Fruit fly (Drosophila melanogaster) whole organism, embryonic: ENCODE measurements around the gene CG1136.
A peak's percentile ranks its signal among the peaks of the same experiment; 100 is the strongest.

Source experiments
- Aef1 ChIP-seq: fragments of 200-800 bp; sonication (Bioruptor generic); IDR thresholded peaks from 3 replicates; pipeline ENCODE4 v1.3.6; 2022; ENCODE audit warnings: missing biosample characterization, missing genetic modification characterization
- Antp ChIP-seq: fragments of 200-800 bp; sonication (Bioruptor generic); optimal IDR thresholded peaks from 3 replicates; lab custom pipeline; 2016; ENCODE audit warnings: missing biosample characterization, missing genetic modification characterization
- Atf3 ChIP-seq: fragments of 200-800 bp; sonication (Bioruptor generic); optimal IDR thresholded peaks from 3 replicates; lab custom pipeline; 2016; ENCODE audit warnings: missing biosample characterization, missing genetic modification characterization
- Awh ChIP-seq: fragments of 200-800 bp; sonication (Bioruptor generic); IDR thresholded peaks from 2 replicates; pipeline ENCODE4, ENCODE4 v1.3.6; 2022; ENCODE audit warnings: missing biosample characterization, missing genetic modification characterization
- CG11456 ChIP-seq: fragments of 200-800 bp; sonication (Bioruptor generic); IDR thresholded peaks from 3 replicates; pipeline ENCODE4 v1.3.6; 2022; ENCODE audit warnings: missing biosample characterization, missing genetic modification characterization
- CG11504 ChIP-seq: fragments of 200-800 bp; sonication (Bioruptor generic); optimal IDR thresholded peaks from 3 replicates; lab custom pipeline; 2019; ENCODE audit warnings: missing biosample characterization, mild to moderate bottlenecking, missing genetic modification characterization, moderate library complexity
- CG14050 ChIP-seq: fragments of 200-800 bp; sonication (Bioruptor generic); IDR thresholded peaks from 3 replicates; pipeline ENCODE4 v1.3.6; 2022; ENCODE audit warnings: missing biosample characterization, missing genetic modification characterization
- CG15479 ChIP-seq: fragments of 200-800 bp; sonication (Bioruptor generic); optimal IDR thresholded peaks from 3 replicates; lab custom pipeline; 2019; ENCODE audit warnings: missing biosample characterization, mild to moderate bottlenecking, missing genetic modification characterization, moderate library complexity
- CG16813 ChIP-seq: fragments of 200-800 bp; sonication (Bioruptor generic); IDR thresholded peaks from 3 replicates; pipeline ENCODE4 v1.3.6; 2022; ENCODE audit warnings: missing biosample characterization, missing genetic modification characterization; ENCODE audit not compliant: partially characterized antibody
- CG17186 ChIP-seq: fragments of 200-800 bp; sonication (Bioruptor generic); optimal IDR thresholded peaks from 3 replicates; lab custom pipeline; 2017; ENCODE audit warnings: missing biosample characterization, missing genetic modification reagents, missing genetic modification characterization
- CG17385 ChIP-seq: fragments of 200-800 bp; sonication (Bioruptor generic); optimal IDR thresholded peaks from 3 replicates; lab custom pipeline; 2018; ENCODE audit warnings: missing biosample characterization, mild to moderate bottlenecking, missing genetic modification characterization
- CG17912 ChIP-seq: fragments of 200-800 bp; sonication (Bioruptor generic); optimal IDR thresholded peaks from 2 replicates; lab custom pipeline; 2018; ENCODE audit warnings: missing biosample characterization, mild to moderate bottlenecking, missing genetic modification characterization
- CG2889 ChIP-seq: fragments of 200-800 bp; sonication (Bioruptor generic); IDR thresholded peaks from 3 replicates; pipeline ENCODE4 v1.3.6; 2022; ENCODE audit warnings: missing biosample characterization, missing genetic modification characterization
- CG5180 ChIP-seq: fragments of 200-800 bp; sonication (Bioruptor generic); optimal IDR thresholded peaks from 3 replicates; lab custom pipeline; 2017; ENCODE audit warnings: missing biosample characterization, missing genetic modification characterization, mild to moderate bottlenecking, moderate library complexity, missing genetic modification reagents
- CG8388 ChIP-seq: fragments of 200-800 bp; sonication (Bioruptor generic); optimal IDR thresholded peaks from 2 replicates; lab custom pipeline; 2019; ENCODE audit warnings: missing biosample characterization, mild to moderate bottlenecking, missing genetic modification characterization, moderate library complexity
- D19B ChIP-seq: fragments of 200-800 bp; sonication (Bioruptor generic); optimal IDR thresholded peaks from 2 replicates; lab custom pipeline; 2017; ENCODE audit warnings: missing biosample characterization, mild to moderate bottlenecking, missing genetic modification characterization
- Doc2 ChIP-seq: fragments of 200-800 bp; sonication (Bioruptor generic); IDR thresholded peaks from 2 replicates; pipeline ENCODE4 v1.3.6; 2022; ENCODE audit warnings: missing biosample characterization, missing genetic modification characterization
- Dref ChIP-seq: fragments of 200-800 bp; sonication (Bioruptor generic); IDR thresholded peaks from 2 replicates; pipeline ENCODE4 v1.3.6; 2022; ENCODE audit warnings: missing biosample characterization, missing genetic modification characterization
- Elba2 ChIP-seq: fragments of 200-800 bp; sonication (Bioruptor generic); optimal IDR thresholded peaks from 3 replicates; lab custom pipeline; 2016; ENCODE audit warnings: missing biosample characterization, missing genetic modification characterization
- HLH3B ChIP-seq: fragments of 200-800 bp; sonication (Bioruptor generic); IDR thresholded peaks from 2 replicates; pipeline ENCODE4 v1.3.6; 2022; ENCODE audit warnings: missing biosample characterization, missing genetic modification characterization
- Opbp ChIP-seq: fragments of 200-800 bp; sonication (Bioruptor generic); IDR thresholded peaks from 3 replicates; pipeline ENCODE4 v1.3.6; 2022; ENCODE audit warnings: missing biosample characterization, missing genetic modification characterization; ENCODE audit not compliant: partially characterized antibody
- Side ChIP-seq: fragments of 200-800 bp; sonication (Bioruptor generic); optimal IDR thresholded peaks from 2 replicates; lab custom pipeline; 2016; ENCODE audit warnings: missing biosample characterization, missing genetic modification characterization
- Sry-β ChIP-seq: fragments of 200-800 bp; sonication (Bioruptor generic); optimal IDR thresholded peaks from 2 replicates; lab custom pipeline; 2018; ENCODE audit warnings: missing biosample characterization, mild to moderate bottlenecking, missing genetic modification characterization, moderate library complexity
- Tbp ChIP-seq: fragments of >200 bp; optimal IDR thresholded peaks from 2 replicates; lab custom pipeline; 2018; ENCODE audit warnings: missing biosample characterization, missing genetic modification characterization
- Trl ChIP-seq, 3 experiments: fragments of >200 bp in 2 of 3; fragments of 200-800 bp in 1 of 3; sonication (Bioruptor generic) in 1 of 3; optimal IDR thresholded peaks; 2 replicates in 1 of 3; 3 replicates in 2 of 3; lab custom pipeline; 2016 to 2017; ENCODE audit warnings: missing biosample characterization in 1 of 3, missing genetic modification characterization in 1 of 3
- ato ChIP-seq: fragments of 200-800 bp; sonication (Bioruptor generic); IDR thresholded peaks from 2 replicates; pipeline ENCODE4 v1.3.6; 2022; ENCODE audit warnings: missing biosample characterization, missing genetic modification characterization; ENCODE audit not compliant: partially characterized antibody
- chif ChIP-seq, 2 experiments: fragments of 200-800 bp; sonication (Bioruptor generic); optimal IDR thresholded peaks; 3 replicates each; lab custom pipeline; 2016; ENCODE audit warnings: missing biosample characterization in 2 of 2, missing genetic modification characterization in 2 of 2
- dimm ChIP-seq: fragments of 200-800 bp; sonication (Bioruptor generic); IDR thresholded peaks from 2 replicates; pipeline ENCODE4 v1.3.6; 2022; ENCODE audit warnings: missing biosample characterization, missing genetic modification characterization
- ewg ChIP-seq: fragments of 200-800 bp; sonication (Bioruptor generic); optimal IDR thresholded peaks from 3 replicates; lab custom pipeline; 2017; ENCODE audit warnings: mild to moderate bottlenecking, missing biosample characterization, missing genetic modification reagents, missing genetic modification characterization
- eyg ChIP-seq: fragments of 200-800 bp; sonication (Bioruptor generic); optimal IDR thresholded peaks from 3 replicates; lab custom pipeline; 2016; ENCODE audit warnings: missing biosample characterization, missing genetic modification characterization
- gfzf ChIP-seq: fragments of 200-800 bp; sonication (Bioruptor generic); optimal IDR thresholded peaks from 2 replicates; lab custom pipeline; 2016; ENCODE audit warnings: missing biosample characterization, mild to moderate bottlenecking, missing genetic modification characterization, moderate library complexity
- h ChIP-seq: fragments of >200 bp; optimal IDR thresholded peaks from 2 replicates; lab custom pipeline; 2017
- hkb ChIP-seq, 2 experiments: fragments of 200-800 bp in 1 of 2; fragments of >200 bp in 1 of 2; sonication (Bioruptor generic) in 1 of 2; IDR thresholded peaks in 1 of 2; optimal IDR thresholded peaks in 1 of 2; 2 replicates each; pipeline versions ENCODE4 v1.3.6 to Lab custom; 2017 to 2022; ENCODE audit warnings: missing biosample characterization in 1 of 2, missing genetic modification characterization in 1 of 2
- ken ChIP-seq: fragments of 200-800 bp; sonication (Bioruptor generic); IDR thresholded peaks from 3 replicates; pipeline ENCODE4 v1.3.6; 2022; ENCODE audit warnings: missing biosample characterization, missing genetic modification characterization
- knrl ChIP-seq: fragments of 200-800 bp; sonication (Bioruptor generic); IDR thresholded peaks from 3 replicates; pipeline ENCODE4 v1.3.6; 2022; ENCODE audit warnings: missing biosample characterization, missing genetic modification characterization; ENCODE audit not compliant: partially characterized antibody
- maf-S ChIP-seq: fragments of 200-800 bp; sonication (Bioruptor generic); optimal IDR thresholded peaks from 2 replicates; lab custom pipeline; 2016; ENCODE audit warnings: missing biosample characterization, missing genetic modification characterization
- nerfin-2 ChIP-seq: fragments of 200-800 bp; sonication (Bioruptor generic); IDR thresholded peaks from 2 replicates; pipeline ENCODE4 v1.3.6; 2022; ENCODE audit warnings: missing biosample characterization, missing genetic modification characterization; ENCODE audit not compliant: partially characterized antibody
- org-1 ChIP-seq: fragments of 200-800 bp; sonication (Bioruptor generic); optimal IDR thresholded peaks from 2 replicates; lab custom pipeline; 2017; ENCODE audit warnings: missing biosample characterization, missing genetic modification characterization
- otp ChIP-seq: fragments of 200-800 bp; sonication (Bioruptor generic); IDR thresholded peaks from 3 replicates; pipeline ENCODE4, ENCODE4 v1.3.6; 2022; ENCODE audit warnings: missing biosample characterization, missing genetic modification characterization
- pan ChIP-seq, 4 experiments: fragments of >200 bp in 3 of 4; fragments of 200-800 bp in 1 of 4; sonication (Bioruptor generic) in 1 of 4; optimal IDR thresholded peaks in 3 of 4; IDR thresholded peaks in 1 of 4; 2 replicates each; pipeline versions ENCODE4 v1.3.6 to Lab custom; 2017 to 2022; ENCODE audit warnings: missing biosample characterization in 2 of 4, missing genetic modification characterization in 2 of 4, mixed read lengths in 1 of 4
- pzg ChIP-seq: fragments of 200-800 bp; sonication (Bioruptor generic); optimal IDR thresholded peaks from 3 replicates; lab custom pipeline; 2018; ENCODE audit warnings: missing biosample characterization, mild to moderate bottlenecking, missing genetic modification characterization, moderate library complexity
- row ChIP-seq: fragments of 200-800 bp; sonication (Bioruptor generic); IDR thresholded peaks from 3 replicates; pipeline ENCODE4 v1.3.6; 2022; ENCODE audit warnings: missing biosample characterization, missing genetic modification characterization
- slbo ChIP-seq: fragments of 200-800 bp; sonication (Bioruptor generic); IDR thresholded peaks from 2 replicates; pipeline ENCODE4 v1.3.6; 2022; ENCODE audit warnings: missing biosample characterization, missing genetic modification characterization
- stc ChIP-seq: fragments of 200-800 bp; sonication (Bioruptor generic); IDR thresholded peaks from 2 replicates; pipeline ENCODE4 v1.3.6; 2022; ENCODE audit warnings: missing biosample characterization, missing genetic modification characterization
- sug ChIP-seq: fragments of 200-800 bp; optimal IDR thresholded peaks from 2 replicates; lab custom pipeline; 2019; ENCODE audit warnings: missing biosample characterization, mild to moderate bottlenecking, missing genetic modification characterization, moderate library complexity
- usp ChIP-seq: fragments of >200 bp; optimal IDR thresholded peaks from 2 replicates; lab custom pipeline; 2017; ENCODE audit warnings: missing biosample characterization, missing genetic modification characterization

Gene CG1136

DNA sequence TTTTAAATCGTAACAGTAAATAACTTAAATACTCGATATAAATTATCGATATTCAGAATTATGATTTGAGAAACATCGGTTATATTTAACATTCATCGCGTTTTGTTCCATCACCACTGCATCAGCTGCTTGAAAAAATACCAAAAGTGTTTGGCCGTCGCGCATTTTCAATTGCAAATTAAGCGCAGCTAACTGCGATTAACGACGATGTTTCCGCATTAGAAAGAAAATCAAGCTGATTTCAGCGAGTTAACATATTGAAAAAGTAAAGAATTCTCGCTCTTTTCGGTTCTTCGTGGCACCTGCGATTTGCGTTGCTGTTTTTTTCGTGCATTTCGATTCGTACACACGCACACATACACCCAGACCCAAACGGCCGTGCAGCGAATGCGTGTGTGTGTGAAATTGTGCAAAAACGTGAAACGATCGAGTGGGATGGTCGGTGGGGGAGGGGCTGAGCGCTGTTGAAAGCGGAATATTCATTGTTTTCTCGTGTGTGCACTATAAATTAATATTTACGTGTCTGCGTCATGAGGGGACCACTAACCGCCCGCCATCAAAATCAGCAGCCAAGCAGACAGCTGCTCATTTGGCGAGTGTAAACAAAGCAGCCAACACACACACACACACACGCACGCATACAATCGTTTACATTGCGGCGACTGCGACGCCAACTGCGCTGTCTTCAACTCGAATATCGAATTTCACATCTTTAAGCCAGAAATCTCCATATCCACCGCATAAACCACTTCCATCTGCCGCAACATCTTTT, 61.9 kb downstream of the CG1136 start, which contains the start of gene Ack (continued):
- TF ChIP-seq Sry-β (GFP tag; lab: Kevin White, UChicago) (no peak), CG11456 (GFP tag; lab: Robert Waterston, UW) (no peak), CG11504 (tag; lab: Kevin White, UChicago) (no peak), dimm (GFP tag; lab: Robert Waterston, UW) (no peak), Atf3 (no peak), ken (GFP tag; lab: Robert Waterston, UW) (no peak), org-1 (GFP tag; lab: Kevin White, UChicago) (no peak), chif (GFP tag; optimal IDR thresholded peaks at IDR 0.05; lab: Kevin White, UChicago) (no peak), D19B (GFP tag; lab: Kevin White, UChicago) (no peak)

DNA sequence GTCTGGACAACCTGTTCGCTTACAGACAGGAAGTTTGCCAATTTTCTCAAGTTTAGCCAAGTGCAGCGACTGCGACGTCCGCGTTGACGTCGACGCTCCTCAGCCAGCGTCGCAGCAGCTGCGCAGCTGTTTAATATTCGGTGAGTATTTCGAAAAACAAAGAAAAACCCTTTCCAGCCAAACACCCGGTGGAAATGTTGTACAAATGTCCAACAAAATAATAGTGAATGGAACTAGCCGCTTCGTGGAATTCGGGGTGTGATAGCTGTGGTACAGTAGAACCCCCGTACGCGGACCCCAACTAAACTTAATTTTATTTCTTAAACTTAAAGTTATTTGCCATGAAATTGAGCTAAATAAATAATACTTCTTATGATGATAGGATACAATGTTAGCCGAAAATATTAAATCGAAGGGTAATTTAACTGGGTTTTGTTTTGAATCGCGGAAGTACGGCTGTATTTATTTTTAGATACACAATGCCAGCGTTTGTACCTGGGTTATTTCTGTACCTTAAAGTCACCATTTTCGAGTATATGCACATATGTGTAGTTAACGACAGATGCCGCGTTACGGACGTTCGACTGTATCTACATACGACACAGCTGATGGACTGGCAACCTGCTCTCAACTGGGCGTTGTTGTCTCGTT, 62.6 kb downstream of the CG1136 start:
- TF ChIP-seq CG15479 (no peak), CG2889 (GFP tag; lab: Robert Waterston, UW) (no peak), otp (peak; percentile 43; the same call in 1 of the 3 replicates), pan (optimal IDR thresholded peaks at IDR 0.05; lab: Kevin White, UChicago) (no peak), pan (GFP tag; optimal IDR thresholded peaks at IDR 0.05 in 1 of 2, IDR thresholded peaks at IDR 0.05 in 1 of 2) (peak in 1 of 2 experiments; percentile 68), Awh (GFP tag; lab: Robert Waterston, UW) (no peak), Opbp (GFP tag; lab: Robert Waterston, UW) (no peak), row (GFP tag; lab: Robert Waterston, UW) (peak; percentile 89), slbo (GFP tag; lab: Robert Waterston, UW) (peak; percentile 65), CG17385 (GFP tag; lab: Kevin White, UChicago) (peak; percentile 68), CG17912 (no peak), hkb (optimal IDR thresholded peaks at IDR 0.05; lab: Kevin White, UChicago) (no peak), hkb (GFP tag; IDR thresholded peaks at IDR 0.05; lab: Robert Waterston, UW) (peak; percentile 65), CG17186 (peak; percentile 42), pzg (no peak), CG8388 (peak; percentile 73), gfzf (GFP tag; lab: Kevin White, UChicago) (no peak), sug (tag; lab: Kevin White, UChicago) (peak; percentile 60), CG14050 (GFP tag; lab: Robert Waterston, UW) (no peak; the same call in 2 of the 3 replicates), Doc2 (no peak), ewg (GFP tag; lab: Kevin White, UChicago) (peak; percentile 56), Side (peak; percentile 60), Dref (GFP tag; lab: Robert Waterston, UW) (no peak), nerfin-2 (GFP tag; lab: Robert Waterston, UW) (no peak), Tbp (GFP tag; lab: Kevin White, UChicago) (no peak), CG5180 (peak; percentile 68), usp (no peak), eyg (peak; percentile 60), HLH3B (peak; percentile 21; the same call in 1 of the 2 replicates), h (lab: Kevin White, UChicago) (no peak), knrl (GFP tag; lab: Robert Waterston, UW) (no peak), ato (GFP tag; lab: Robert Waterston, UW) (no peak), stc (GFP tag; lab: Robert Waterston, UW) (no peak), Antp (GFP tag; lab: Kevin White, UChicago) (peak; percentile 63), CG16813 (GFP tag; lab: Robert Waterston, UW) (no peak), Elba2 (no peak), Trl (optimal IDR thresholded peaks at IDR 0.05; lab: Kevin White, UChicago) (no peak), Trl (GFP tag; optimal IDR thresholded peaks at IDR 0.05; lab: Kevin White, UChicago) (peak; percentile 62), Aef1 (GFP tag; lab: Robert Waterston, UW) (peak; percentile 46), maf-S (GFP tag; lab: Kevin White, UChicago) (peak; percentile 35)
